Worm (Caenorhabditis elegans): ENCODE data around the gene F44B9.8.

ce11 chrIII:8050944-8051343 is 21.5 kb upstream of the F44B9.8 start, which contains the start of gene K12H4.7:
- TF ChIP-seq elt-1 (tag; optimal IDR thresholded peaks at IDR 0.05) (no peak), egl-27 (tag; optimal IDR thresholded peaks at IDR 0.05) (no peak), nhr-77 (tag; optimal IDR thresholded peaks at IDR 0.05) (no peak), elt-2 (tag; optimal IDR thresholded peaks at IDR 0.05) (peak; percentile 91), pha-4 (tag; optimal IDR thresholded peaks at IDR 0.05) (no peak), unc-62 (GFP tag; optimal IDR thresholded peaks at IDR 0.05) (no peak)
